Fruit fly (Drosophila melanogaster) whole organism, adult: ENCODE results near the gene CG42813.

ENCODE experiments used
- CG11617 ChIP-seq: fragments of 200-800 bp; sonication (Bioruptor generic); optimal IDR thresholded peaks from 2 replicates; lab custom pipeline; 2017; ENCODE audit warnings: mild to moderate bottlenecking, missing biosample characterization, missing genetic modification reagents, missing genetic modification characterization
- CG1620 ChIP-seq: fragments of 200-800 bp; sonication (Bioruptor generic); optimal IDR thresholded peaks from 2 replicates; lab custom pipeline; 2016; ENCODE audit warnings: missing biosample characterization, missing genetic modification characterization
- CG33017 ChIP-seq: fragments of 200-800 bp; sonication (Bioruptor generic); optimal IDR thresholded peaks from 2 replicates; lab custom pipeline; 2018; ENCODE audit warnings: missing biosample characterization, mild to moderate bottlenecking, missing genetic modification characterization, moderate library complexity
- CG7045 ChIP-seq: fragments of 200-800 bp; sonication (Bioruptor generic); optimal IDR thresholded peaks from 2 replicates; lab custom pipeline; 2017; ENCODE audit warnings: missing biosample characterization, mild to moderate bottlenecking, missing genetic modification characterization
- Mnt ChIP-seq: fragments of 200-800 bp; sonication (Bioruptor generic); optimal IDR thresholded peaks from 2 replicates; lab custom pipeline; 2016; ENCODE audit warnings: missing biosample characterization, mild to moderate bottlenecking, missing genetic modification characterization
- bab1 ChIP-seq: fragments of 200-800 bp; sonication (Bioruptor generic); optimal IDR thresholded peaks from 3 replicates; lab custom pipeline; 2019; ENCODE audit warnings: missing biosample characterization, mild to moderate bottlenecking, missing genetic modification characterization, moderate library complexity
- kay ChIP-seq: fragments of 200-800 bp; sonication (Bioruptor generic); peaks from one replicate; lab custom pipeline; 2016; ENCODE audit warnings: missing biosample characterization, missing genetic modification characterization, borderline replicate concordance
- tj ChIP-seq: fragments of 200-800 bp; sonication (Bioruptor generic); optimal IDR thresholded peaks from 3 replicates; lab custom pipeline; 2017; ENCODE audit warnings: missing biosample characterization, mild to moderate bottlenecking, missing genetic modification characterization, moderate library complexity
- toe ChIP-seq: fragments of 200-800 bp; sonication (Bioruptor generic); optimal IDR thresholded peaks from 2 replicates; lab custom pipeline; 2016; ENCODE audit warnings: missing biosample characterization, missing genetic modification characterization

- TF ChIP-seq CG11617 (GFP tag; lab: Kevin White, UChicago) (no peak), toe (GFP tag; lab: Kevin White, UChicago) (no peak), CG1620 (GFP tag; lab: Kevin White, UChicago) (no peak), CG7045 (GFP tag; lab: Kevin White, UChicago) (no peak), Mnt (no peak), CG33017 (no peak), bab1 (GFP tag; lab: Kevin White, UChicago) (no peak), tj (no peak), kay (GFP tag; lab: Kevin White, UChicago) (no peak)
Measured at dm6 chr3R:27247892-27248291, 19.5 kb upstream of the CG42813 start, which contains the start of gene CG5984.
